Fruit fly (Drosophila melanogaster): ENCODE data around the gene DNAlig3.

DNA sequence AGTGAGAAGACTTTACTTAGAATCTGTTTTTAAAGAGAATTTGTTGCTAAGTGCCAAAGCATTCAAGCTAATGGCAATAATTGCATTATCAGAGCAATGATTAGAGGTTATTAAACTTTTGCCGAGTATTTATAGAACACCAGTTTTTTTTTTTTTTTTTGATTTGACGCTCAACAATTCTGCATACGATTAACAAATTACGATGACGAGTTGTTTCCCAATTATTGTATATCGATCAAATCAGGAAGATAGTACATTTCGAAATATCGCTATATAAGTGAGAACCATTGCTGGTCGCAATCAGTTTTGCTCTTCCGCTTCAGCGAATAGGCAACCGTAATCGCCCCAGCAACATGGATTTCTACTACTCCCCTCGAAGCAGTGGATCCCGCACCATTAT, 27.8 kb downstream of the DNAlig3 start, which contains the start of gene GstD4:
- TF ChIP-seq pan (optimal IDR thresholded peaks at IDR 0.05) (no peak), EcR (GFP tag; optimal IDR thresholded peaks at IDR 0.05) (no peak), psq (optimal IDR thresholded peaks at IDR 0.05) (no peak), Dll (optimal IDR thresholded peaks at IDR 0.05) (no peak), usp (GFP tag; optimal IDR thresholded peaks at IDR 0.05) (no peak)

Measured in whole organism.